Fruit fly (Drosophila melanogaster) whole organism, embryonic: Measurements from ENCODE around the gene CG15530.

Experiments used
- Ada2b ChIP-seq: fragments of 200-800 bp; sonication (Bioruptor generic); IDR thresholded peaks from 2 replicates; pipeline ENCODE4 v1.3.6; 2022; ENCODE audit warnings: missing biosample characterization, missing genetic modification characterization
- Blimp-1 ChIP-seq: fragments of 200-800 bp; sonication (Bioruptor generic); optimal IDR thresholded peaks from 3 replicates; lab custom pipeline; 2018; ENCODE audit warnings: missing biosample characterization, missing genetic modification characterization, mild to moderate bottlenecking, moderate library complexity, missing genetic modification reagents
- CG10267 ChIP-seq: fragments of 200-800 bp; sonication (Bioruptor generic); optimal IDR thresholded peaks from 2 replicates; lab custom pipeline; 2018; ENCODE audit warnings: missing biosample characterization, mild to moderate bottlenecking, missing genetic modification characterization, moderate library complexity
- CG10654 ChIP-seq: fragments of 200-800 bp; sonication (Bioruptor generic); optimal IDR thresholded peaks from 2 replicates; lab custom pipeline; 2016; ENCODE audit warnings: missing biosample characterization, missing genetic modification characterization
- CG10959 ChIP-seq: fragments of 200-800 bp; sonication (Bioruptor generic); IDR thresholded peaks from 2 replicates; pipeline ENCODE4 v1.3.6; 2022; ENCODE audit warnings: missing biosample characterization, missing genetic modification characterization
- CG12236 ChIP-seq: fragments of 200-800 bp; sonication (Bioruptor generic); optimal IDR thresholded peaks from 2 replicates; lab custom pipeline; 2016; ENCODE audit warnings: missing biosample characterization, missing genetic modification characterization
- CG14050 ChIP-seq: fragments of 200-800 bp; sonication (Bioruptor generic); IDR thresholded peaks from 3 replicates; pipeline ENCODE4 v1.3.6; 2022; ENCODE audit warnings: missing biosample characterization, missing genetic modification characterization
- CG14667 ChIP-seq: fragments of 200-800 bp; sonication (Bioruptor generic); IDR thresholded peaks from 2 replicates; pipeline ENCODE4 v1.3.6; 2022; ENCODE audit warnings: missing biosample characterization, missing genetic modification characterization
- CG15479 ChIP-seq: fragments of 200-800 bp; sonication (Bioruptor generic); optimal IDR thresholded peaks from 3 replicates; lab custom pipeline; 2019; ENCODE audit warnings: missing biosample characterization, mild to moderate bottlenecking, missing genetic modification characterization, moderate library complexity
- CG1647 ChIP-seq: fragments of 200-800 bp; sonication (Bioruptor generic); optimal IDR thresholded peaks from 3 replicates; lab custom pipeline; 2016; ENCODE audit warnings: missing biosample characterization, missing genetic modification characterization
- CG18599 ChIP-seq: fragments of 200-800 bp; sonication (Bioruptor generic); optimal IDR thresholded peaks from 3 replicates; lab custom pipeline; 2017; ENCODE audit warnings: missing biosample characterization, missing genetic modification characterization, mild to moderate bottlenecking, moderate library complexity, missing genetic modification reagents
- CG30020 ChIP-seq: fragments of 200-800 bp; optimal IDR thresholded peaks from 2 replicates; lab custom pipeline; 2019; ENCODE audit warnings: missing biosample characterization, mild to moderate bottlenecking, missing genetic modification characterization, moderate library complexity
- CG34376 ChIP-seq: fragments of 200-800 bp; sonication (Bioruptor generic); optimal IDR thresholded peaks from 2 replicates; lab custom pipeline; 2018; ENCODE audit warnings: missing biosample characterization, mild to moderate bottlenecking, missing genetic modification characterization
- CG4282 ChIP-seq: fragments of 200-800 bp; sonication (Bioruptor generic); optimal IDR thresholded peaks from 2 replicates; lab custom pipeline; 2016; ENCODE audit warnings: missing biosample characterization, missing genetic modification characterization
- CG4820 ChIP-seq: fragments of 200-800 bp; sonication (Bioruptor generic); optimal IDR thresholded peaks from 3 replicates; lab custom pipeline; 2016; ENCODE audit warnings: missing biosample characterization, missing genetic modification characterization
- CG6272 ChIP-seq: fragments of 200-800 bp; sonication (Bioruptor generic); IDR thresholded peaks from 2 replicates; pipeline ENCODE4 v1.3.6; 2022; ENCODE audit warnings: missing biosample characterization, missing genetic modification characterization
- CG6813 ChIP-seq: fragments of 200-800 bp; sonication (Bioruptor generic); optimal IDR thresholded peaks from 2 replicates; lab custom pipeline; 2017; ENCODE audit warnings: missing biosample characterization, missing genetic modification characterization, mild to moderate bottlenecking, moderate library complexity, missing genetic modification reagents
- CG7357 ChIP-seq: fragments of 200-800 bp; sonication (Bioruptor generic); IDR thresholded peaks from 3 replicates; pipeline ENCODE4 v1.3.6; 2022; ENCODE audit warnings: missing biosample characterization, missing genetic modification characterization
- CG8924 ChIP-seq: fragments of 200-800 bp; optimal IDR thresholded peaks from 3 replicates; lab custom pipeline; 2019; ENCODE audit warnings: missing biosample characterization, mild to moderate bottlenecking, missing genetic modification characterization, moderate library complexity
- CG8944 ChIP-seq: fragments of 200-800 bp; sonication (Bioruptor generic); optimal IDR thresholded peaks from 3 replicates; lab custom pipeline; 2016; ENCODE audit warnings: missing biosample characterization, missing genetic modification characterization
- Dip3 ChIP-seq: fragments of 200-800 bp; sonication (Bioruptor generic); optimal IDR thresholded peaks from 3 replicates; lab custom pipeline; 2016; ENCODE audit warnings: missing biosample characterization, missing genetic modification characterization
- Lim3 ChIP-seq: fragments of 200-800 bp; sonication (Bioruptor generic); IDR thresholded peaks from 2 replicates; pipeline ENCODE4 v1.3.6; 2022; ENCODE audit warnings: missing biosample characterization, missing genetic modification characterization
- Med ChIP-seq: fragments of 200-800 bp; sonication (Bioruptor generic); peaks from one replicate; lab custom pipeline; 2016; ENCODE audit warnings: missing biosample characterization, missing genetic modification characterization, mild to moderate bottlenecking, inconsistent platforms, moderate library complexity
- Meics ChIP-seq: fragments of 200-800 bp; sonication (Bioruptor generic); optimal IDR thresholded peaks from 2 replicates; lab custom pipeline; 2017; ENCODE audit warnings: missing biosample characterization, mild to moderate bottlenecking, missing genetic modification characterization
- Opbp ChIP-seq: fragments of 200-800 bp; sonication (Bioruptor generic); IDR thresholded peaks from 3 replicates; pipeline ENCODE4 v1.3.6; 2022; ENCODE audit warnings: missing biosample characterization, missing genetic modification characterization; ENCODE audit not compliant: partially characterized antibody
- Optix ChIP-seq: fragments of 200-800 bp; sonication (Bioruptor generic); IDR thresholded peaks from 3 replicates; pipeline ENCODE4 v1.3.6; 2022; ENCODE audit warnings: missing biosample characterization, missing genetic modification characterization
- Poxn ChIP-seq: fragments of 200-800 bp; sonication (Bioruptor generic); IDR thresholded peaks from 2 replicates; pipeline ENCODE4 v1.3.6; 2022; ENCODE audit warnings: missing biosample characterization, missing genetic modification characterization
- Scr ChIP-seq: fragments of 200-800 bp; sonication (Bioruptor generic); IDR thresholded peaks from 2 replicates; pipeline ENCODE4 v1.3.6; 2022; ENCODE audit warnings: missing biosample characterization, missing genetic modification characterization; ENCODE audit not compliant: partially characterized antibody
- Sin3A ChIP-seq: fragments of >200 bp; optimal IDR thresholded peaks from 2 replicates; lab custom pipeline; 2018
- Taf1 ChIP-seq: fragments of 200-800 bp; sonication (Bioruptor generic); IDR thresholded peaks from 2 replicates; pipeline ENCODE4 v1.3.6; 2022; ENCODE audit warnings: missing biosample characterization, missing genetic modification characterization
- Trl ChIP-seq, 3 experiments: fragments of >200 bp in 2 of 3; fragments of 200-800 bp in 1 of 3; sonication (Bioruptor generic) in 1 of 3; optimal IDR thresholded peaks; 2 replicates in 1 of 3; 3 replicates in 2 of 3; lab custom pipeline; 2016 to 2017; ENCODE audit warnings: missing biosample characterization in 1 of 3, missing genetic modification characterization in 1 of 3
- bowl ChIP-seq: fragments of 200-800 bp; sonication (Bioruptor generic); IDR thresholded peaks from 2 replicates; pipeline ENCODE4 v1.3.6; 2022; ENCODE audit warnings: missing biosample characterization, missing genetic modification characterization
- caup ChIP-seq: fragments of 200-800 bp; sonication (Bioruptor generic); optimal IDR thresholded peaks from 3 replicates; lab custom pipeline; 2017; ENCODE audit warnings: missing biosample characterization, mild to moderate bottlenecking, missing genetic modification characterization, moderate library complexity; ENCODE audit not compliant: severe bottlenecking
- croc ChIP-seq: fragments of 200-800 bp; sonication (Bioruptor generic); conservative IDR thresholded peaks from 3 replicates; pipeline ENCODE4 v1.3.6; 2022; ENCODE audit warnings: missing biosample characterization, missing genetic modification characterization
- dysf ChIP-seq: fragments of 200-800 bp; sonication (Bioruptor generic); IDR thresholded peaks from 3 replicates; pipeline ENCODE4 v1.3.6; 2022; ENCODE audit warnings: missing biosample characterization, missing genetic modification characterization
- her ChIP-seq: fragments of 200-800 bp; sonication (Bioruptor generic); optimal IDR thresholded peaks from 2 replicates; lab custom pipeline; 2016; ENCODE audit warnings: missing biosample characterization, missing genetic modification characterization
- kah ChIP-seq: fragments of 200-800 bp; sonication (Bioruptor generic); optimal IDR thresholded peaks from 2 replicates; lab custom pipeline; 2018; ENCODE audit warnings: missing biosample characterization, mild to moderate bottlenecking, missing genetic modification characterization
- ken ChIP-seq: fragments of 200-800 bp; sonication (Bioruptor generic); IDR thresholded peaks from 3 replicates; pipeline ENCODE4 v1.3.6; 2022; ENCODE audit warnings: missing biosample characterization, missing genetic modification characterization
- lilli ChIP-seq: fragments of 200-800 bp; sonication (Bioruptor generic); optimal IDR thresholded peaks from 3 replicates; lab custom pipeline; 2016; ENCODE audit warnings: missing biosample characterization, missing genetic modification characterization
- pan ChIP-seq, 4 experiments: fragments of >200 bp in 3 of 4; fragments of 200-800 bp in 1 of 4; sonication (Bioruptor generic) in 1 of 4; optimal IDR thresholded peaks in 3 of 4; IDR thresholded peaks in 1 of 4; 2 replicates each; pipeline versions ENCODE4 v1.3.6 to Lab custom; 2017 to 2022; ENCODE audit warnings: missing biosample characterization in 2 of 4, missing genetic modification characterization in 2 of 4, mixed read lengths in 1 of 4
- psq ChIP-seq: fragments of 200-800 bp; sonication (Bioruptor generic); optimal IDR thresholded peaks from 2 replicates; lab custom pipeline; 2017; ENCODE audit warnings: missing biosample characterization, missing genetic modification characterization
- pum ChIP-seq: fragments of 200-800 bp; sonication (Bioruptor generic); optimal IDR thresholded peaks from 2 replicates; lab custom pipeline; 2016; ENCODE audit warnings: missing biosample characterization, missing genetic modification characterization
- repo ChIP-seq: fragments of 200-800 bp; sonication (Bioruptor generic); optimal IDR thresholded peaks from 2 replicates; lab custom pipeline; 2016; ENCODE audit warnings: missing biosample characterization, missing genetic modification characterization
- sens ChIP-seq: fragments of 200-800 bp; sonication (Bioruptor generic); peaks from one replicate; lab custom pipeline; 2016; ENCODE audit warnings: missing biosample characterization, missing genetic modification characterization
- stc ChIP-seq: fragments of 200-800 bp; sonication (Bioruptor generic); IDR thresholded peaks from 2 replicates; pipeline ENCODE4 v1.3.6; 2022; ENCODE audit warnings: missing biosample characterization, missing genetic modification characterization
- tap ChIP-seq: fragments of 200-800 bp; optimal IDR thresholded peaks from 3 replicates; lab custom pipeline; 2019; ENCODE audit warnings: missing biosample characterization, mild to moderate bottlenecking, missing genetic modification characterization, moderate library complexity
- tup ChIP-seq: fragments of 200-800 bp; sonication (Bioruptor generic); optimal IDR thresholded peaks from 2 replicates; lab custom pipeline; 2016; ENCODE audit warnings: missing biosample characterization, mild to moderate bottlenecking, missing genetic modification characterization, moderate library complexity
- zen2 ChIP-seq: fragments of 200-800 bp; sonication (Bioruptor generic); IDR thresholded peaks from 3 replicates; pipeline ENCODE4 v1.3.6; 2022; ENCODE audit warnings: missing biosample characterization, missing genetic modification characterization; ENCODE audit not compliant: partially characterized antibody

The CG15530 gene

DNA sequence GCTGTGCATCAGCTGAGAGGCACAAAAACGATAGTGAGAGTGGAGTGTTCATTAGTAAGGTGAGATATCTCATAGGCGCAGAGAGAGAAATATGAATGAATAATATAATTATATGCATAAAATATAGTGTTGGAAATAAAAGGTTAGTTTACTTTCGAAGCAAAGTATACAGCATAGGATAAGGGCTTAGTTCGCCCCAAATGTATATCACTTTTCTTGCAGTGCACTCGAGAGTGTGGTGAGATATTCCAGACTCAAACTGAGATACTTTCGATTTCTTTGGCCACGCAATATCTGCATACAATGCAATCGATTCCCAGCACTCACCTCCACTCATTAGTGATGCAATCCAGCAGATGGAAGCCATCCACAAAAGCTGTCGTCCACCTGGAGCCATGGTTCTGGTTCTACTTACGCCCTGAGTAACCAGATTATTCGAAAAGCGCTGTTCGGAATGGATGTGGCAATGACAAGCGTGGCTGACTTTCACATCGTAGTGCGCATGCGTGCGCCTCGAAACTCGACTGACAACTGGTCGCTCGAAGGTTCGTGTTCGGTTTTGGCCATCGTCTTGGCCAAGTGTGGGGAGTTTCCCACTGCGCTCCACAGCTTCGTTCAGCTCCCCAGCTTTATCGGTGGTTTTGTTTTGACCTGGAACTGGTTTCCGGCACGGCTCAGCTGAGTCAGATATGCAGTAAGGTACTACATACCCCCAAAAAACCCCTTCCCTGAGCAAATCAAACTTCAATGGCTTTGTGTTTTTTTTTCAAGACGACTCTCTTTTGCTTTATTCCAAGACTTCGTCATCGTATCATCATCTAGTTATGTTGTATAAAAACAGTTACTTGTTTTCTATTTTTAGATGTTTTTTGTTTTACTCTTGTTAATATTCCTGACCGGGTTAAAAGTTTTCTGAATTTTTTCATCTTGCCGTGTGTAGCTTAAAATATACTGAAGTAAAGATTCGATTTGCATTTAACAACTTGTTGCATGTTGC is 6.7 kb upstream of the CG15530 start, which contains the start of gene Rsod (continued):
- TF ChIP-seq CG8944 (GFP tag; lab: Kevin White, UChicago) (no peak), CG8924 (peak; percentile 33), CG10654 (GFP tag; lab: Kevin White, UChicago) (peak; percentile 40), psq (peak; percentile 42), Optix (GFP tag; lab: Robert Waterston, UW) (peak; percentile 56), Poxn (GFP tag; lab: Robert Waterston, UW) (no peak), CG6272 (peak; percentile 55; the same call in 1 of the 2 replicates), CG34376 (GFP tag; lab: Kevin White, UChicago) (no peak), CG14667 (GFP tag; lab: Robert Waterston, UW) (peak; percentile 76), dysf (peak; percentile 84), CG7357 (GFP tag; lab: Robert Waterston, UW) (peak; percentile 56), CG10959 (GFP tag; lab: Robert Waterston, UW) (peak; percentile 50; the same call in 1 of the 2 replicates), Trl (optimal IDR thresholded peaks at IDR 0.05; lab: Kevin White, UChicago) (peak in 1 of 2 experiments; percentile 8), Trl (GFP tag; optimal IDR thresholded peaks at IDR 0.05; lab: Kevin White, UChicago) (no peak), CG15479 (GFP tag; lab: Kevin White, UChicago) (no peak), tup (GFP tag; lab: Kevin White, UChicago) (no peak), kah (GFP tag; lab: Kevin White, UChicago) (no peak), Sin3A (lab: Kevin White, UChicago) (no peak), Taf1 (GFP tag; lab: Robert Waterston, UW) (peak; percentile 61), Lim3 (GFP tag; lab: Robert Waterston, UW) (peak; percentile 67), CG6813 (GFP tag; lab: Kevin White, UChicago) (no peak), CG18599 (peak; percentile 20), pan (optimal IDR thresholded peaks at IDR 0.05; lab: Kevin White, UChicago) (no peak), pan (GFP tag; optimal IDR thresholded peaks at IDR 0.05 in 1 of 2, IDR thresholded peaks at IDR 0.05 in 1 of 2) (peak in 1 of 2 experiments; percentile 86), Med (peak; percentile 68), CG4282 (GFP tag; lab: Kevin White, UChicago) (no peak), tap (tag; lab: Kevin White, UChicago) (peak; percentile 36), lilli (peak; percentile 32), Dip3 (GFP tag; lab: Kevin White, UChicago) (no peak), bowl (GFP tag; lab: Robert Waterston, UW) (peak; percentile 47), her (GFP tag; lab: Kevin White, UChicago) (no peak), Scr (no peak), ken (GFP tag; lab: Robert Waterston, UW) (peak; percentile 79), Opbp (no peak), zen2 (GFP tag; lab: Robert Waterston, UW) (no peak), CG12236 (GFP tag; lab: Kevin White, UChicago) (no peak), Blimp-1 (GFP tag; lab: Kevin White, UChicago) (peak; percentile 99), Meics (GFP tag; lab: Kevin White, UChicago) (peak; percentile 30), stc (GFP tag; lab: Robert Waterston, UW) (peak; percentile 70), CG10267 (peak; percentile 50), repo (GFP tag; lab: Kevin White, UChicago) (no peak), croc (peak; percentile 35; the same call in 2 of the 3 replicates), caup (no peak), pum (GFP tag; lab: Kevin White, UChicago) (no peak), Ada2b (GFP tag; lab: Robert Waterston, UW) (peak; percentile 54), CG4820 (GFP tag; lab: Kevin White, UChicago) (peak; percentile 11), CG1647 (GFP tag; lab: Kevin White, UChicago) (no peak), CG14050 (GFP tag; lab: Robert Waterston, UW) (peak; percentile 52), sens (peak; percentile 89), CG30020 (no peak)
